Worm (Caenorhabditis elegans): Measurements from ENCODE around the gene pmpl-1.

DNA sequence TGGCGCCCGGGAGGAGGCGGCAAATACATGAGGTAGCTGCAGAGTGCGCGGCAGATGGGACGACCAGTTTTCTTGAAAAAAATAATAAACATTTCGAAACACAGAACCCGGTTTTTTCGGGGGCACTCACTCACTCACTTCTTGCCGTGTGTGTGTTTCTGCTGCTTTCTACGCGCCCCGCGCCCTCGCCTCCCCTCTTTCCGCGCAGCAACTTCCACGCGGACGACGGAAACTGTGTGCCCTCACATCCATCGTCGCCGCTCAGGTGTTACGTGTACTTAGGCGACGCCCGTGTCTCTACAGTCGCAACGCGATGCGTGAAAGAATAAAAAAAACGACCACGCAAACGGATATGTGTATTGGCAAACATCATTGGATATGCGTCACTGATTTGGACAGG, 36.6 kb downstream of the pmpl-1 start:
- TF ChIP-seq ztf-11 (tag; optimal IDR thresholded peaks at IDR 0.05) (no peak), ama-1 (optimal IDR thresholded peaks at IDR 0.05) (no peak), unc-62 (GFP tag; optimal IDR thresholded peaks at IDR 0.05) (no peak), unc-39 (tag; optimal IDR thresholded peaks at IDR 0.05) (no peak), blmp-1 (tag; optimal IDR thresholded peaks at IDR 0.05; ENCODE audit: insufficient read depth) (no peak), sem-4 (tag; optimal IDR thresholded peaks at IDR 0.05) (no peak), lin-39 (tag; optimal IDR thresholded peaks at IDR 0.05) (no peak), ceh-82 (tag; optimal IDR thresholded peaks at IDR 0.05) (no peak), nhr-77 (tag; optimal IDR thresholded peaks at IDR 0.05) (no peak), ztf-1 (GFP tag; conservative IDR thresholded peaks at IDR 0.05) (no peak), mdl-1 (tag; optimal IDR thresholded peaks at IDR 0.05) (no peak), nhr-237 (tag; optimal IDR thresholded peaks at IDR 0.05) (no peak), fos-1 (tag; optimal IDR thresholded peaks at IDR 0.05) (no peak)
